Fruit fly (Drosophila melanogaster) whole organism, embryonic: ENCODE data around the gene CG31016.

ENCODE experiments used
- Adf1 ChIP-seq: fragments of 200-800 bp; sonication (Bioruptor generic); IDR thresholded peaks from 2 replicates; pipeline ENCODE4 v1.3.6; 2022; ENCODE audit warnings: missing biosample characterization, missing genetic modification characterization
- Atf3 ChIP-seq: fragments of 200-800 bp; sonication (Bioruptor generic); optimal IDR thresholded peaks from 3 replicates; lab custom pipeline; 2016; ENCODE audit warnings: missing biosample characterization, missing genetic modification characterization
- Bdp1 ChIP-seq: fragments of 200-800 bp; sonication (Bioruptor generic); optimal IDR thresholded peaks from 3 replicates; lab custom pipeline; 2016; ENCODE audit warnings: missing biosample characterization, missing genetic modification characterization
- CG1024 ChIP-seq: fragments of 200-800 bp; sonication (Bioruptor generic); IDR thresholded peaks from 2 replicates; pipeline ENCODE4 v1.3.6; 2022; ENCODE audit warnings: missing biosample characterization, missing genetic modification characterization
- CG10321 ChIP-seq: fragments of 200-800 bp; sonication (Bioruptor generic); IDR thresholded peaks from 2 replicates; pipeline ENCODE4 v1.3.6; 2022; ENCODE audit warnings: missing biosample characterization, missing genetic modification characterization
- CG10565 ChIP-seq: fragments of 200-800 bp; sonication (Bioruptor generic); optimal IDR thresholded peaks from 3 replicates; lab custom pipeline; 2016; ENCODE audit warnings: missing biosample characterization, mild to moderate bottlenecking, missing genetic modification characterization
- CG11695 ChIP-seq: fragments of 200-800 bp; sonication (Bioruptor generic); IDR thresholded peaks from 3 replicates; pipeline ENCODE4 v1.3.6; 2022; ENCODE audit warnings: missing biosample characterization, missing genetic modification characterization
- CG12236 ChIP-seq: fragments of 200-800 bp; sonication (Bioruptor generic); optimal IDR thresholded peaks from 2 replicates; lab custom pipeline; 2016; ENCODE audit warnings: missing biosample characterization, missing genetic modification characterization
- CG14441 ChIP-seq: fragments of 200-800 bp; sonication (Bioruptor generic); IDR thresholded peaks from 2 replicates; pipeline ENCODE4 v1.3.6; 2022; ENCODE audit warnings: missing biosample characterization, missing genetic modification characterization
- CG1832 ChIP-seq: fragments of 200-800 bp; sonication (Bioruptor generic); optimal IDR thresholded peaks from 2 replicates; lab custom pipeline; 2017; ENCODE audit warnings: missing biosample characterization, mild to moderate bottlenecking, missing genetic modification characterization, inconsistent platforms
- CG2678 ChIP-seq: fragments of 200-800 bp; sonication (Bioruptor generic); optimal IDR thresholded peaks from 3 replicates; lab custom pipeline; 2019; ENCODE audit warnings: missing biosample characterization, mild to moderate bottlenecking, missing genetic modification characterization, moderate library complexity
- CG30020 ChIP-seq: fragments of 200-800 bp; optimal IDR thresholded peaks from 2 replicates; lab custom pipeline; 2019; ENCODE audit warnings: missing biosample characterization, mild to moderate bottlenecking, missing genetic modification characterization, moderate library complexity
- CG3065 ChIP-seq: fragments of 200-800 bp; sonication (Bioruptor generic); optimal IDR thresholded peaks from 2 replicates; lab custom pipeline; 2016; ENCODE audit warnings: missing biosample characterization, missing genetic modification characterization
- CG6791 ChIP-seq: fragments of 200-800 bp; sonication (Bioruptor generic); IDR thresholded peaks from 3 replicates; pipeline ENCODE4 v1.3.6; 2022; ENCODE audit warnings: missing biosample characterization, missing genetic modification characterization; ENCODE audit not compliant: partially characterized antibody
- CG7745 ChIP-seq: fragments of 200-800 bp; sonication (Bioruptor generic); optimal IDR thresholded peaks from 2 replicates; lab custom pipeline; 2018; ENCODE audit warnings: missing biosample characterization, mild to moderate bottlenecking, missing genetic modification characterization, moderate library complexity
- CG8924 ChIP-seq: fragments of 200-800 bp; optimal IDR thresholded peaks from 3 replicates; lab custom pipeline; 2019; ENCODE audit warnings: missing biosample characterization, mild to moderate bottlenecking, missing genetic modification characterization, moderate library complexity
- CG9437 ChIP-seq: fragments of 200-800 bp; sonication (Bioruptor generic); optimal IDR thresholded peaks from 2 replicates; lab custom pipeline; 2018; ENCODE audit warnings: missing biosample characterization, mild to moderate bottlenecking, missing genetic modification characterization
- CHES-1-like ChIP-seq: fragments of 200-800 bp; sonication (Bioruptor generic); optimal IDR thresholded peaks from 2 replicates; lab custom pipeline; 2016; ENCODE audit warnings: missing biosample characterization, missing genetic modification characterization
- CrebB ChIP-seq: fragments of 200-800 bp; sonication (Bioruptor generic); optimal IDR thresholded peaks from 3 replicates; lab custom pipeline; 2018; ENCODE audit warnings: missing biosample characterization, mild to moderate bottlenecking, missing genetic modification characterization
- Deaf1 ChIP-seq: fragments of 200-800 bp; optimal IDR thresholded peaks from 3 replicates; lab custom pipeline; 2019; ENCODE audit warnings: missing biosample characterization, mild to moderate bottlenecking, missing genetic modification characterization, moderate library complexity
- ERR ChIP-seq: fragments of 200-800 bp; sonication (Bioruptor generic); optimal IDR thresholded peaks from 2 replicates; lab custom pipeline; 2016; ENCODE audit warnings: missing biosample characterization, missing genetic modification characterization
- Nf-YA ChIP-seq: fragments of 200-800 bp; sonication (Bioruptor generic); IDR thresholded peaks from 2 replicates; pipeline ENCODE4 v1.3.6; 2022; ENCODE audit warnings: missing biosample characterization, missing genetic modification characterization
- Nf-YB ChIP-seq: fragments of 200-800 bp; sonication (Bioruptor generic); optimal IDR thresholded peaks from 3 replicates; lab custom pipeline; 2019; ENCODE audit warnings: missing biosample characterization, mild to moderate bottlenecking, missing genetic modification characterization, moderate library complexity
- Nf-YC ChIP-seq: fragments of 200-800 bp; optimal IDR thresholded peaks from 3 replicates; lab custom pipeline; 2019; ENCODE audit warnings: missing biosample characterization, mild to moderate bottlenecking, missing genetic modification characterization, moderate library complexity
- Ssrp ChIP-seq: fragments of 200-800 bp; sonication (Bioruptor generic); optimal IDR thresholded peaks from 2 replicates; lab custom pipeline; 2018; ENCODE audit warnings: missing biosample characterization, mild to moderate bottlenecking, missing genetic modification characterization, moderate library complexity
- Trl ChIP-seq, 3 experiments: fragments of >200 bp in 2 of 3; fragments of 200-800 bp in 1 of 3; sonication (Bioruptor generic) in 1 of 3; optimal IDR thresholded peaks; 2 replicates in 1 of 3; 3 replicates in 2 of 3; lab custom pipeline; 2016 to 2017; ENCODE audit warnings: missing biosample characterization in 1 of 3, missing genetic modification characterization in 1 of 3
- abd-A ChIP-seq: fragments of 200-800 bp; sonication (Bioruptor generic); optimal IDR thresholded peaks from 3 replicates; lab custom pipeline; 2019; ENCODE audit warnings: missing biosample characterization, mild to moderate bottlenecking, missing genetic modification characterization, moderate library complexity
- bcd ChIP-seq: fragments of 200-800 bp; sonication (Bioruptor generic); optimal IDR thresholded peaks from 2 replicates; lab custom pipeline; 2017; ENCODE audit warnings: missing biosample characterization, mild to moderate bottlenecking, missing genetic modification characterization
- cg ChIP-seq: fragments of 200-800 bp; sonication (Bioruptor generic); optimal IDR thresholded peaks from 3 replicates; lab custom pipeline; 2019; ENCODE audit warnings: missing biosample characterization, mild to moderate bottlenecking, missing genetic modification characterization, moderate library complexity
- crol ChIP-seq: fragments of 200-800 bp; sonication (Bioruptor generic); IDR thresholded peaks from 2 replicates; pipeline ENCODE4 v1.3.6; 2022; ENCODE audit warnings: missing biosample characterization, missing genetic modification characterization
- ewg ChIP-seq: fragments of 200-800 bp; sonication (Bioruptor generic); optimal IDR thresholded peaks from 3 replicates; lab custom pipeline; 2017; ENCODE audit warnings: mild to moderate bottlenecking, missing biosample characterization, missing genetic modification reagents, missing genetic modification characterization
- ftz-f1 ChIP-seq: fragments of 200-800 bp; sonication (Bioruptor generic); optimal IDR thresholded peaks from 2 replicates; lab custom pipeline; 2016; ENCODE audit warnings: missing biosample characterization, missing genetic modification characterization
- gt ChIP-seq: fragments of 200-800 bp; sonication (Bioruptor generic); IDR thresholded peaks from 2 replicates; pipeline ENCODE4 v1.3.6; 2022; ENCODE audit warnings: missing biosample characterization, missing genetic modification characterization
- lilli ChIP-seq: fragments of 200-800 bp; sonication (Bioruptor generic); optimal IDR thresholded peaks from 3 replicates; lab custom pipeline; 2016; ENCODE audit warnings: missing biosample characterization, missing genetic modification characterization
- nerfin-1 ChIP-seq: fragments of 200-800 bp; sonication (Bioruptor generic); optimal IDR thresholded peaks from 3 replicates; lab custom pipeline; 2019; ENCODE audit warnings: missing biosample characterization, mild to moderate bottlenecking, missing genetic modification characterization, moderate library complexity
- phol ChIP-seq: fragments of 200-800 bp; sonication (Bioruptor generic); optimal IDR thresholded peaks from 3 replicates; lab custom pipeline; 2018; ENCODE audit warnings: missing biosample characterization, mild to moderate bottlenecking, missing genetic modification characterization, moderate library complexity
- row ChIP-seq: fragments of 200-800 bp; sonication (Bioruptor generic); IDR thresholded peaks from 3 replicates; pipeline ENCODE4 v1.3.6; 2022; ENCODE audit warnings: missing biosample characterization, missing genetic modification characterization
- salm ChIP-seq: fragments of 200-800 bp; sonication (Bioruptor generic); optimal IDR thresholded peaks from 2 replicates; lab custom pipeline; 2018; ENCODE audit warnings: missing biosample characterization, mild to moderate bottlenecking, missing genetic modification characterization
- slou ChIP-seq: fragments of 200-800 bp; sonication (Bioruptor generic); optimal IDR thresholded peaks from 3 replicates; lab custom pipeline; 2016; ENCODE audit warnings: missing biosample characterization, missing genetic modification characterization
- sr ChIP-seq: fragments of 200-800 bp; sonication (Bioruptor generic); IDR thresholded peaks from 3 replicates; pipeline ENCODE4 v1.3.6; 2022; ENCODE audit warnings: missing biosample characterization, missing genetic modification characterization
- trh ChIP-seq: fragments of 200-800 bp; sonication (Bioruptor generic); optimal IDR thresholded peaks from 2 replicates; lab custom pipeline; 2016; ENCODE audit warnings: missing biosample characterization, missing genetic modification characterization
- unpg ChIP-seq: fragments of 200-800 bp; sonication (Bioruptor generic); optimal IDR thresholded peaks from 3 replicates; lab custom pipeline; 2018; ENCODE audit warnings: missing biosample characterization, mild to moderate bottlenecking, missing genetic modification characterization, moderate library complexity
- zen ChIP-seq: fragments of 200-800 bp; sonication (Bioruptor generic); optimal IDR thresholded peaks from 3 replicates; lab custom pipeline; 2018; ENCODE audit warnings: missing biosample characterization, mild to moderate bottlenecking, missing genetic modification characterization, moderate library complexity

The CG31016 gene

DNA sequence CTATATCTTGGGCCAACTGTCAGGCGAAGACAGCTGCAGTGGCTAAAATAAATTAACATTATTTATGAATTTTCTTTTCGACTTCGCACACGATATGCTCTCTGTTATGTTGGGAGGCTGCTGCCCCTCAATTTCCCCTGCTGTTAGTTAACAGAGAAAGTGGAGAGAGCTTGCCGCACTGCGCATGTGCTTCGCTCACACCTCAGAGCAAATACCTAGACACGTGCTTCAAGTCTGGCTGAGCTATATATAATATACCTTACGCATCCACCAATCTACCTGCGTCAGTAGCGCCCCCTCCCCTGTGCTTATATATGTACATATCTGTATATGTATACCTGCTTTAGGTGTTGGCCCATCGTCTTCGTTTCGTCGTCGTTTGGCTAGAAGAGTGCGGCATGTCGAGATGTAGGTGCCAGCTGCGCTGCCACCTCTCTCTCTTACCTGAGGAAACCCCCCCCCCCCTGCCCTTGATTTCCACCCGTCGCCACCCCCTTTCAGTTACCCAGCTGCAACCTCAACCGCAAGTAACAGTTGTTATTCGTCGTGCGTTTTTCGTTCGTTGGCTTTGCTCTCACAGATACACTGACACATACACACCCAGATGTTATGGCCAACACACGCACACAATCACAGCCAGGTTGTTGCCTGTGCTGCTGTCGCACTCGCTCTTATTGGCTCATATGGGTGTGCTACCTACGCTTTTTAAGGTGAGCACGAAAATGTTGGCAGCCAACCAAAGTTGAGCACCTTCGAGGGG lies 10.3 kb downstream of the CG31016 start:
- TF ChIP-seq CHES-1-like (GFP tag; lab: Kevin White, UChicago) (no peak), CG3065 (no peak), ewg (GFP tag; lab: Kevin White, UChicago) (peak; percentile 56), CG1024 (GFP tag; lab: Robert Waterston, UW) (no peak), CG12236 (GFP tag; lab: Kevin White, UChicago) (no peak), Nf-YB (GFP tag; lab: Kevin White, UChicago) (peak; percentile 95), cg (GFP tag; lab: Kevin White, UChicago) (peak; percentile 72), Atf3 (GFP tag; lab: Kevin White, UChicago) (no peak), zen (tag; lab: Kevin White, UChicago) (no peak), Deaf1 (tag; lab: Kevin White, UChicago) (peak; percentile 79), slou (GFP tag; lab: Kevin White, UChicago) (no peak), CG6791 (0 out of 3 replicates have a peak, but pooled peaks have one; percentile 12), CG1832 (GFP tag; lab: Kevin White, UChicago) (peak; percentile 32), Trl (optimal IDR thresholded peaks at IDR 0.05; lab: Kevin White, UChicago) (peak; percentile 8 to 24), Trl (GFP tag; optimal IDR thresholded peaks at IDR 0.05; lab: Kevin White, UChicago) (no peak), Nf-YC (peak; percentile 97), Ssrp (no peak), Adf1 (GFP tag; lab: Robert Waterston, UW) (peak; percentile 74), gt (GFP tag; lab: Robert Waterston, UW) (no peak), Nf-YA (0 out of 2 replicates have a peak, but pooled peaks have one; percentile 17), CG9437 (GFP tag; lab: Kevin White, UChicago) (peak; percentile 27), sr (GFP tag; lab: Robert Waterston, UW) (peak; percentile 78; the same call in 2 of the 3 replicates), nerfin-1 (tag; lab: Kevin White, UChicago) (no peak), crol (peak; percentile 66), abd-A (tag; lab: Kevin White, UChicago) (peak; percentile 10), CG10321 (GFP tag; lab: Robert Waterston, UW) (peak; percentile 66), CG14441 (no peak), bcd (GFP tag; lab: Kevin White, UChicago) (no peak), ERR (no peak)
- TF ChIP-seq, all 482 proteins: peak for 15

DNA sequence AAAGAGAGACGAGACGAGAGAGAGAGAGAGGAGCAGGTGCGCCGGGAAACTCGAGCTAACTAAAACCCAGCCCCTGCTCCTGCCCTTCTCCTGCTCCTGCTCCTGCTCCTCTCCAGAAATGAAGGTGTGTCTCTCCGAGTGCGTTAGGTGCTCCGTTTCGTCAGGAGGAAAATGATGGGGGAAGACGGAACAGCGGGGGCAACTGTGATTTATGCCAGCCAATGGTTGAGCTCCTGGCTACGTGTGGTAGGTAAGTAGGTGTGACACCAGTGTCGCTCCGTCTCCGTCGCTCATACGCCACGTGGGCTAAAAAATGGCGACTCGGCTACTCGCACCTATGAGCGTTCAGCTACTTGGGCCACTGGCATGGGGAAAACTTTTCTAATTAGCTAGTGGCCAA lies 11.5 kb downstream of the CG31016 start:
- TF ChIP-seq Trl (optimal IDR thresholded peaks at IDR 0.05; lab: Kevin White, UChicago) (peak in 1 of 2 experiments; percentile 56), Trl (GFP tag; optimal IDR thresholded peaks at IDR 0.05; lab: Kevin White, UChicago) (no peak), CG2678 (no peak), CG10321 (GFP tag; lab: Robert Waterston, UW) (0 out of 2 replicates have a peak, but pooled peaks have one; percentile 22), Nf-YB (GFP tag; lab: Kevin White, UChicago) (peak; percentile 83), Deaf1 (tag; lab: Kevin White, UChicago) (peak; percentile 15), Nf-YC (peak; percentile 89)

DNA sequence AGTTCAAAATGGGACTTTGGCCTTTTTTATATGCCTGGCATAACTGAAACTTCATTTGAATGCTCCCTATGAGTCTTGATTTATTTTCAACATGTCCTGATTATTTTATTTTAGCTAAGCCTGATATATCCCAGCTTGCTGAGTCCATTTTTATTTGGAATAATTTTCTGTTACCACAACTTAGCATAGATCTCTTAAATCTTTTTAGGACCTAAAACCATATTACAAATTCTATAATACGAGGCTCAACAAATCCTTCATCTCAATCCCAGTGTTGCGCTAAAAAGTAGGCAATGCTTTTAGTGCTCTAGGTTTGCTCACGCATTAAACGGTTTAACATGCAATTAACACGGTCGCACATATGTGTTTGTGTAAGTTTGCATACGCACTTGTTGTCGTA lies 15.8 kb downstream of the CG31016 start, which contains the start of gene CG44954:
TSS of gene CG44954 (minus strand) at position 101 of the 400 bp plus-strand sequence.
- TF ChIP-seq CG30020 (no peak), CG10565 (no peak), unpg (no peak), CG8924 (tag; lab: Kevin White, UChicago) (no peak), Bdp1 (GFP tag; lab: Kevin White, UChicago) (no peak), lilli (GFP tag; lab: Kevin White, UChicago) (no peak), phol (tag; lab: Kevin White, UChicago) (no peak), ftz-f1 (GFP tag; lab: Kevin White, UChicago) (no peak), row (GFP tag; lab: Robert Waterston, UW) (no peak), trh (no peak), salm (tag; lab: Kevin White, UChicago) (no peak), CrebB (tag; lab: Kevin White, UChicago) (no peak), CG7745 (no peak), CG11695 (GFP tag; lab: Robert Waterston, UW) (no peak)
